Worm (Caenorhabditis elegans): ENCODE results near the gene dop-1.

The dop-1 gene

ce11 chrX:4444843-4445242 is 26.2 kb upstream of the dop-1 start (continued):
- TF ChIP-seq ztf-11 (tag; optimal IDR thresholded peaks at IDR 0.05) = no peak
- no peak for TF ChIP-seq fos-1 (tag; optimal IDR thresholded peaks at IDR 0.05)
- TF ChIP-seq blmp-1 (tag; optimal IDR thresholded peaks at IDR 0.05) = no peak
- no peak for TF ChIP-seq unc-62 (GFP tag; optimal IDR thresholded peaks at IDR 0.05)
- TF ChIP-seq zip-4 (GFP tag; optimal IDR thresholded peaks at IDR 0.05) = no peak
- TF ChIP-seq lin-13 (GFP tag; optimal IDR thresholded peaks at IDR 0.05) = no peak
- no peak for TF ChIP-seq snpc-4 (tag; optimal IDR thresholded peaks at IDR 0.05)
- peak; percentile 64 for TF ChIP-seq snu-23 (GFP tag; optimal IDR thresholded peaks at IDR 0.05)
- peak; percentile 44 for TF ChIP-seq nhr-20 (tag; optimal IDR thresholded peaks at IDR 0.05)
- peak in 1 of 3 experiments; percentile 17 for TF ChIP-seq ceh-82 (tag; optimal IDR thresholded peaks at IDR 0.05)
- TF ChIP-seq jun-1 (tag; optimal IDR thresholded peaks at IDR 0.05) = no peak
- TF ChIP-seq tlp-1 (tag; optimal IDR thresholded peaks at IDR 0.05) = no peak
- TF ChIP-seq nhr-47 (tag; optimal IDR thresholded peaks at IDR 0.05) = no peak
- TF ChIP-seq pax-3 (tag; optimal IDR thresholded peaks at IDR 0.05) = no peak
- TF ChIP-seq irx-1 (tag; optimal IDR thresholded peaks at IDR 0.05) = no peak
- no peak for TF ChIP-seq unc-30 (tag; optimal IDR thresholded peaks at IDR 0.05)
- no peak for TF ChIP-seq mep-1 (tag; optimal IDR thresholded peaks at IDR 0.05)
- no peak for TF ChIP-seq nhr-11 (tag; optimal IDR thresholded peaks at IDR 0.05)
- TF ChIP-seq lin-15B (tag; optimal IDR thresholded peaks at IDR 0.05) = no peak
- no peak for TF ChIP-seq Y116A8C.19 (tag; optimal IDR thresholded peaks at IDR 0.05; ENCODE audit: borderline replicate concordance)
- no peak for TF ChIP-seq nhr-237 (tag; optimal IDR thresholded peaks at IDR 0.05)
- no peak for TF ChIP-seq nhr-84 (tag; optimal IDR thresholded peaks at IDR 0.05)
- TF ChIP-seq egl-27 (tag; optimal IDR thresholded peaks at IDR 0.05) = no peak
- no peak for TF ChIP-seq fkh-4 (tag; optimal IDR thresholded peaks at IDR 0.05; ENCODE audit: borderline replicate concordance)
- no peak for TF ChIP-seq pqm-1 (tag; optimal IDR thresholded peaks at IDR 0.05)
- no peak for TF ChIP-seq hpl-2 (GFP tag; optimal IDR thresholded peaks at IDR 0.05)
- TF ChIP-seq ceh-8 (GFP tag; optimal IDR thresholded peaks at IDR 0.05) = no peak
- peak; percentile 66 for TF ChIP-seq rnt-1 (tag; optimal IDR thresholded peaks at IDR 0.05)
- no peak for TF ChIP-seq mab-9 (GFP tag; IDR thresholded peaks at IDR 0.05)
- no peak for TF ChIP-seq ets-5 (GFP tag; IDR thresholded peaks at IDR 0.05)
- TF ChIP-seq lin-14 (GFP tag; optimal IDR thresholded peaks at IDR 0.05) = peak; percentile 17
- peak; percentile 30 for TF ChIP-seq swsn-7 (tag; optimal IDR thresholded peaks at IDR 0.05)
- no peak for TF ChIP-seq grh-1 (GFP tag; IDR thresholded peaks at IDR 0.05)
- TF ChIP-seq nhr-77 (tag; optimal IDR thresholded peaks at IDR 0.05) = no peak
- TF ChIP-seq ceh-88 (GFP tag; IDR thresholded peaks at IDR 0.05) = no peak
- TF ChIP-seq nhr-71 (tag; optimal IDR thresholded peaks at IDR 0.05) = no peak
- no peak for TF ChIP-seq vab-15 (tag; optimal IDR thresholded peaks at IDR 0.05)
- TF ChIP-seq elt-2 (tag; optimal IDR thresholded peaks at IDR 0.05) = no peak
- TF ChIP-seq hlh-4 (tag; optimal IDR thresholded peaks at IDR 0.05) = no peak
- TF ChIP-seq alr-1 (tag; optimal IDR thresholded peaks at IDR 0.05; ENCODE audit: borderline replicate concordance) = no peak
- no peak for TF ChIP-seq nhr-12 (tag; optimal IDR thresholded peaks at IDR 0.05)
- TF ChIP-seq sup-37 (GFP tag; optimal IDR thresholded peaks at IDR 0.05) = peak; percentile 2

- TF ChIP-seq zag-1 (tag; optimal IDR thresholded peaks at IDR 0.05) (no peak), lin-39 (tag; optimal IDR thresholded peaks at IDR 0.05) (no peak), mab-9 (GFP tag; IDR thresholded peaks at IDR 0.05) (no peak), F16B12.6 (tag; optimal IDR thresholded peaks at IDR 0.05) (peak; percentile 4), fos-1 (tag; optimal IDR thresholded peaks at IDR 0.05) (no peak), hpl-2 (GFP tag; optimal IDR thresholded peaks at IDR 0.05) (no peak), nhr-47 (tag; optimal IDR thresholded peaks at IDR 0.05) (peak; percentile 67), xbp-1 (tag; optimal IDR thresholded peaks at IDR 0.05) (peak; percentile 50), ces-1 (GFP tag; optimal IDR thresholded peaks at IDR 0.05) (no peak), lir-3 (tag; optimal IDR thresholded peaks at IDR 0.05; ENCODE audit: poor library complexity) (no peak), nhr-11 (tag; optimal IDR thresholded peaks at IDR 0.05) (no peak), nhr-28 (tag; optimal IDR thresholded peaks at IDR 0.05) (no peak), dpl-1 (GFP tag; optimal IDR thresholded peaks at IDR 0.05) (peak in 1 of 3 experiments; percentile 5), lin-15B (tag; optimal IDR thresholded peaks at IDR 0.05) (no peak), unc-98 (GFP tag; IDR thresholded peaks at IDR 0.05) (no peak), elt-2 (tag; optimal IDR thresholded peaks at IDR 0.05) (no peak), snpc-4 (tag; optimal IDR thresholded peaks at IDR 0.05) (no peak), sox-4 (tag; optimal IDR thresholded peaks at IDR 0.05) (no peak), nhr-237 (tag; optimal IDR thresholded peaks at IDR 0.05) (no peak), nhr-77 (tag; optimal IDR thresholded peaks at IDR 0.05) (peak; percentile 20), unc-62 (GFP tag; optimal IDR thresholded peaks at IDR 0.05) (no peak), lin-35 (GFP tag; optimal IDR thresholded peaks at IDR 0.05) (peak; percentile 21 to 56), nhr-84 (tag; optimal IDR thresholded peaks at IDR 0.05) (no peak)
Measured at ce11 chrX:4444073-4444472, 25.4 kb upstream of the dop-1 start.
